Worm (Caenorhabditis elegans) whole organism, L1 larva: ENCODE measurements around the gene F35F10.5.

Experiments used
- C34B4.2 ChIP-seq: sonication (generic microtip); optimal IDR thresholded peaks from 2 replicates; lab custom pipeline; 2017; ENCODE audit warnings: mild to moderate bottlenecking, missing genetic modification characterization, missing compliant biosample characterization
- F16B12.6 ChIP-seq: fragments of 150-350 bp; optimal IDR thresholded peaks from 2 replicates; lab custom pipeline; 2014; ENCODE audit warnings: missing biosample characterization, missing genetic modification characterization
- Y116A8C.19 ChIP-seq: sonication (generic microtip); optimal IDR thresholded peaks from 2 replicates; lab custom pipeline; 2016; ENCODE audit warnings: missing compliant biosample characterization, missing genetic modification characterization, borderline replicate concordance
- aha-1 ChIP-seq: fragments of 150-350 bp; optimal IDR thresholded peaks from 2 replicates; lab custom pipeline; 2014; ENCODE audit warnings: missing biosample characterization, missing genetic modification characterization
- aly-2 ChIP-seq: fragments of 150-350 bp; optimal IDR thresholded peaks from 2 replicates; lab custom pipeline; 2014; ENCODE audit warnings: missing biosample characterization, missing genetic modification characterization
- ama-1 ChIP-seq: fragments of 150-350 bp; optimal IDR thresholded peaks from 2 replicates; lab custom pipeline; 2014
- blmp-1 ChIP-seq: fragments of 150-350 bp; optimal IDR thresholded peaks from 2 replicates; lab custom pipeline; 2014; ENCODE audit warnings: missing biosample characterization, missing genetic modification characterization
- ceh-8 ChIP-seq: fragments of 200-800 bp; sonication (Bioruptor generic); optimal IDR thresholded peaks from 2 replicates; lab custom pipeline; 2018; ENCODE audit warnings: mild to moderate bottlenecking, missing genetic modification characterization, moderate library complexity, missing compliant biosample characterization
- ceh-82 ChIP-seq, 3 experiments: fragments of 150-350 bp in 1 of 3; sonication (generic microtip) in 2 of 3; optimal IDR thresholded peaks; 2 replicates each; lab custom pipeline; 2014 to 2017; ENCODE audit warnings: missing biosample characterization in 3 of 3, missing genetic modification characterization in 3 of 3
- ceh-90 ChIP-seq: sonication (generic microtip); optimal IDR thresholded peaks from 2 replicates; lab custom pipeline; 2016; ENCODE audit warnings: missing genetic modification characterization, missing compliant biosample characterization
- dpl-1 ChIP-seq, 3 experiments: fragments of 150-350 bp in 2 of 3; sonication (generic microtip) in 1 of 3; optimal IDR thresholded peaks; 2 replicates each; lab custom pipeline; 2014 to 2017; ENCODE audit warnings: missing biosample characterization in 3 of 3, missing genetic modification characterization in 3 of 3, missing genetic modification reagents in 3 of 3
- efl-1 ChIP-seq, 4 experiments: fragments of 150-350 bp; optimal IDR thresholded peaks in 3 of 4; peaks in 1 of 4; 1 replicate in 1 of 4; 2 replicates in 3 of 4; lab custom pipeline; 2014; ENCODE audit warnings: missing biosample characterization in 2 of 4, missing genetic modification characterization in 2 of 4, missing genetic modification reagents in 2 of 4
- egl-13 ChIP-seq: sonication (generic microtip); optimal IDR thresholded peaks from 2 replicates; lab custom pipeline; 2016; ENCODE audit warnings: missing genotype, missing genetic modification reagents, missing genetic modification characterization, missing compliant biosample characterization
- elt-2 ChIP-seq: sonication (generic microtip); optimal IDR thresholded peaks from 2 replicates; lab custom pipeline; 2016; ENCODE audit warnings: missing genetic modification characterization, mild to moderate bottlenecking, inconsistent platforms, missing compliant biosample characterization, missing genetic modification reagents
- elt-3 ChIP-seq, 6 experiments: fragments of 150-350 bp in 1 of 6; sonication (generic microtip); optimal IDR thresholded peaks; 2 replicates each; lab custom pipeline; 2017 to 2018; ENCODE audit warnings: missing biosample characterization in 6 of 6, missing genetic modification characterization in 6 of 6, inconsistent platforms in 1 of 6
- ets-5 ChIP-seq: fragments of 200-800 bp; sonication (Bioruptor generic); IDR thresholded peaks from 2 replicates; pipeline ENCODE4 v1.3.6; 2022; ENCODE audit warnings: missing genetic modification characterization, missing compliant biosample characterization
- fkh-10 ChIP-seq: sonication (generic microtip); optimal IDR thresholded peaks from 2 replicates; lab custom pipeline; 2017; ENCODE audit warnings: missing biosample characterization, missing genetic modification reagents, missing genetic modification characterization
- fkh-4 ChIP-seq: sonication (generic microtip); optimal IDR thresholded peaks from 2 replicates; lab custom pipeline; 2016; ENCODE audit warnings: missing compliant biosample characterization, missing genetic modification characterization, borderline replicate concordance
- fos-1 ChIP-seq: fragments of 150-350 bp; optimal IDR thresholded peaks from 2 replicates; lab custom pipeline; 2014; ENCODE audit warnings: missing biosample characterization, missing genetic modification characterization
- grh-1 ChIP-seq: fragments of 200-800 bp; sonication (Bioruptor generic); IDR thresholded peaks from 2 replicates; pipeline ENCODE4 v1.3.6; 2022; ENCODE audit warnings: missing genetic modification reagents, missing genetic modification characterization, missing compliant biosample characterization
- hlh-4 ChIP-seq: sonication (generic microtip); optimal IDR thresholded peaks from 2 replicates; lab custom pipeline; 2016; ENCODE audit warnings: mild to moderate bottlenecking, missing genetic modification characterization, missing compliant biosample characterization
- lin-14 ChIP-seq: fragments of 200-800 bp; sonication (Bioruptor generic); optimal IDR thresholded peaks from 2 replicates; lab custom pipeline; 2018; ENCODE audit warnings: mild to moderate bottlenecking, missing genetic modification characterization, moderate library complexity, missing compliant biosample characterization
- lin-35 ChIP-seq, 2 experiments: fragments of 150-350 bp; optimal IDR thresholded peaks; 2 replicates each; lab custom pipeline; 2014; ENCODE audit warnings: missing biosample characterization in 2 of 2, missing genetic modification characterization in 2 of 2, missing genetic modification reagents in 2 of 2
- lir-3 ChIP-seq: sonication (generic microtip); optimal IDR thresholded peaks from 2 replicates; lab custom pipeline; 2016; ENCODE audit warnings: mild to moderate bottlenecking, missing genetic modification characterization, moderate library complexity, missing compliant biosample characterization; ENCODE audit not compliant: poor library complexity
- lsy-2 ChIP-seq, 2 experiments: fragments of 150-350 bp; optimal IDR thresholded peaks; 2 replicates each; lab custom pipeline; 2014; ENCODE audit warnings: missing biosample characterization in 2 of 2, missing genetic modification characterization in 2 of 2
- mab-9 ChIP-seq: fragments of 200-800 bp; sonication (Bioruptor generic); IDR thresholded peaks from 2 replicates; pipeline ENCODE4 v1.3.6; 2022; ENCODE audit warnings: missing genetic modification reagents, missing genetic modification characterization, missing compliant biosample characterization
- mef-2 ChIP-seq: fragments of 150-350 bp; optimal IDR thresholded peaks from 2 replicates; lab custom pipeline; 2014; ENCODE audit warnings: missing biosample characterization, missing genetic modification characterization
- mep-1 ChIP-seq: fragments of 150-350 bp; optimal IDR thresholded peaks from 2 replicates; lab custom pipeline; 2014; ENCODE audit warnings: missing biosample characterization, missing genetic modification characterization
- nhr-12 ChIP-seq: sonication (generic microtip); optimal IDR thresholded peaks from 2 replicates; lab custom pipeline; 2017; ENCODE audit warnings: missing biosample characterization, missing genetic modification characterization
- nhr-19 ChIP-seq: fragments of 200-800 bp; sonication (Bioruptor generic); conservative IDR thresholded peaks from 2 replicates; pipeline ENCODE4 v1.3.6; 2022; ENCODE audit warnings: missing genetic modification characterization, missing compliant biosample characterization
- nhr-28 ChIP-seq: fragments of 150-350 bp; optimal IDR thresholded peaks from 2 replicates; lab custom pipeline; 2014; ENCODE audit warnings: missing biosample characterization, missing genetic modification characterization
- nhr-71 ChIP-seq: sonication (generic microtip); optimal IDR thresholded peaks from 2 replicates; lab custom pipeline; 2016; ENCODE audit warnings: mild to moderate bottlenecking, missing genetic modification characterization, moderate library complexity, missing compliant biosample characterization
- nhr-84 ChIP-seq: sonication (generic microtip); optimal IDR thresholded peaks from 2 replicates; lab custom pipeline; 2017; ENCODE audit warnings: missing biosample characterization, missing genetic modification characterization
- nhr-85 ChIP-seq: sonication (generic microtip); peaks from one replicate; lab custom pipeline; 2016; ENCODE audit warnings: missing genetic modification characterization, inconsistent platforms, missing compliant biosample characterization
- pqm-1 ChIP-seq: sonication (generic microtip); optimal IDR thresholded peaks from 3 replicates; lab custom pipeline; 2017; ENCODE audit warnings: missing biosample characterization, missing genetic modification characterization
- rnt-1 ChIP-seq: sonication (generic microtip); optimal IDR thresholded peaks from 2 replicates; lab custom pipeline; 2016; ENCODE audit warnings: mild to moderate bottlenecking, missing genetic modification characterization, moderate library complexity, missing compliant biosample characterization
- snpc-4 ChIP-seq: fragments of 150-350 bp; optimal IDR thresholded peaks from 2 replicates; lab custom pipeline; 2014; ENCODE audit warnings: missing biosample characterization, missing genetic modification characterization
- snu-23 ChIP-seq: sonication (generic microtip); optimal IDR thresholded peaks from 2 replicates; lab custom pipeline; 2016; ENCODE audit warnings: missing genetic modification characterization, missing compliant biosample characterization
- sox-4 ChIP-seq: sonication (generic microtip); optimal IDR thresholded peaks from 2 replicates; lab custom pipeline; 2016; ENCODE audit warnings: missing genetic modification characterization, missing compliant biosample characterization
- sup-37 ChIP-seq: fragments of 200-800 bp; sonication (Bioruptor generic); optimal IDR thresholded peaks from 2 replicates; lab custom pipeline; 2018; ENCODE audit warnings: mild to moderate bottlenecking, missing genetic modification characterization, missing compliant biosample characterization
- swsn-7 ChIP-seq: sonication (generic microtip); optimal IDR thresholded peaks from 2 replicates; lab custom pipeline; 2016; ENCODE audit warnings: missing genetic modification characterization, missing compliant biosample characterization
- tbx-2 ChIP-seq: sonication (generic microtip); optimal IDR thresholded peaks from 2 replicates; lab custom pipeline; 2016; ENCODE audit warnings: missing genetic modification characterization, missing compliant biosample characterization
- unc-130 ChIP-seq: fragments of 150-350 bp; optimal IDR thresholded peaks from 2 replicates; lab custom pipeline; 2017; ENCODE audit warnings: missing biosample characterization, missing genetic modification characterization, inconsistent platforms
- unc-86 ChIP-seq: sonication (generic microtip); optimal IDR thresholded peaks from 2 replicates; lab custom pipeline; 2016; ENCODE audit warnings: missing genetic modification characterization, missing compliant biosample characterization
- vab-15 ChIP-seq: sonication (generic microtip); optimal IDR thresholded peaks from 2 replicates; lab custom pipeline; 2017; ENCODE audit warnings: missing genotype, mild to moderate bottlenecking, missing genetic modification characterization, missing compliant biosample characterization
- zag-1 ChIP-seq: fragments of 150-350 bp; optimal IDR thresholded peaks from 2 replicates; lab custom pipeline; 2014; ENCODE audit warnings: missing biosample characterization, missing genetic modification characterization
- ztf-11 ChIP-seq, 2 experiments: sonication (generic microtip); optimal IDR thresholded peaks; 2 replicates each; lab custom pipeline; 2016 to 2017; ENCODE audit warnings: missing genetic modification characterization in 2 of 2, missing biosample characterization in 1 of 2, missing compliant biosample characterization in 1 of 2

F35F10.5 gene

DNA sequence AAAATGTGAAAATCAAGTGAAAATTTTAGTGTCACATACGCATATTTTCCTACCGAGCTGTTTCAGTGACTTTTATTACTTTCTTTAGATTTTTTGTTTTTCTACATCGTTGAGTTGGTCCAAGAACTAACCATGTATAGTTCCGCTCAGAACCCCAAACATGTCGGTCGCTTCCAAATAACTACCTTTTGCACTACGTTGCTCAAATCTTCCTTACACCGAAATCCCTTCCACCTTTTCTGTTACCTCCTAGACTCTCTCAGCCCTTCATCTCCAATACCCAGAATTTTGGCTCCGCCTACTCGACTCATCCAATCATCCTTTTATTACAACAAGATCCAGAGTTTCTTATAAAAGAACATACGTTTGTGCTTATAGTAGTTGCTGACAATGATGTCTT lies at the start of gene F35F10.5:
Gene F35F10.5 (plus strand): TSS at position 301 of the 400 bp plus-strand sequence.
- TF ChIP-seq lir-3 (tag; lab: Kevin White, UChicago) (no peak), lin-35 (GFP tag; optimal IDR thresholded peaks at IDR 0.05; lab: Kevin White, UChicago) (no peak), grh-1 (GFP tag; lab: Robert Waterston, UW) (no peak), unc-130 (no peak), tbx-2 (tag; lab: Kevin White, UChicago) (no peak), hlh-4 (tag; lab: Kevin White, UChicago) (no peak), ceh-82 (tag; optimal IDR thresholded peaks at IDR 0.05; lab: Kevin White, UChicago) (no peak), fkh-10 (no peak)
- TF ChIP-seq, all 84 proteins: peak for 0

DNA sequence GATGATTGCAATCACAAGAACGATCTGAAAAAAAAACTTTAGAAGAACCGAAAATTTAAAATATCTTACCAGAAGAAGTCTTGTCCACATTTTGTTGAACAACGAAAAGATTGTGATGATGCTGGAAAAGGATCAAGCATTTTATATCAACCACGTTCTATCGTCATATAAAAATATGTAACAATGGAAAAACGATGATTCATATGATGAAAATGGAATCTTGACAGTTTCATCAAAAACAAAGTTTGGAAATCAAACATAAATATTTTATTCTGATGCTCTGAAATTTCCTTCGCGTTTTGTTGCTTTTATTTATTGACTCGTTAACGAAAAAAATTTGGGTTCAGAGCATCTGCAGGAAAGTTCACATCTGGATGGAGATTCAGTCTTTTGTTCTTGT lies 48.1 kb upstream of the F35F10.5 start, which contains the start of the genes K08D9.9 and str-16:
Gene K08D9.9 (minus strand): TSS at position 101 of the 400 bp plus-strand sequence.
Gene str-16 (plus strand): TSS at position 266 of the 400 bp plus-strand sequence.
- TF ChIP-seq fos-1 (tag; lab: Kevin White, UChicago): no peak
- TF ChIP-seq mef-2 (tag; lab: Kevin White, UChicago): no peak
- no peak for TF ChIP-seq tbx-2 (tag; lab: Kevin White, UChicago)
- TF ChIP-seq nhr-19 (GFP tag; lab: Robert Waterston, UW): no peak
- TF ChIP-seq fkh-4 (tag; lab: Kevin White, UChicago): no peak
- TF ChIP-seq nhr-85 (tag; lab: Kevin White, UChicago): no peak
- no peak for TF ChIP-seq sup-37
- TF ChIP-seq vab-15 (tag; lab: Kevin White, UChicago): no peak
- no peak for TF ChIP-seq snu-23 (GFP tag; lab: Kevin White, UChicago)
- TF ChIP-seq rnt-1 (tag; lab: Kevin White, UChicago): no peak
- no peak for TF ChIP-seq pqm-1 (tag; lab: Kevin White, UChicago)

DNA sequence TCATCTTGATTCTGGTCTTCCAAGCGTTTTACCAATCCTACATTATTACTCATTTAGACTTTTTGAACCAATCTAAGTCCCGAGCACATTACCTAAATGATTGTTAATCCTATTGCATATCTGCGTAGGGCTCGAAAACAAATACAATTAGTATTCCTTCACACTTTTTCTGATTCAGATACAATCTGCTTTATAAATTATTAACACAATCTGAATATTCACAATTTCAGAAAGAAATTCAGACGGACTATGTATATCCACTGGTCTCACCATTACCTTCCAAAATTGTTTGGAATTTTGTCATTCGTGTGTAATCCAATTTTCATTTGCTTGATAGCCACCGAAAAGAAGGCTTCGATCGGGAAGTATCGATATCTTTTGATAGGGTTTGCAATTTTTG lies 43.6 kb upstream of the F35F10.5 start, which contains the start of gene srj-11:
Gene srj-11 (plus strand): TSS at position 250 of the 400 bp plus-strand sequence.
- TF ChIP-seq mep-1 (tag; lab: Kevin White, UChicago) (no peak), lin-35 (GFP tag; optimal IDR thresholded peaks at IDR 0.05; lab: Kevin White, UChicago) (no peak), nhr-28 (tag; lab: Kevin White, UChicago) (no peak), ceh-90 (tag; lab: Kevin White, UChicago) (no peak), elt-2 (no peak), ztf-11 (tag; optimal IDR thresholded peaks at IDR 0.05; lab: Kevin White, UChicago) (no peak), rnt-1 (tag; lab: Kevin White, UChicago) (no peak), C34B4.2 (tag; lab: Kevin White, UChicago) (no peak), efl-1 (optimal IDR thresholded peaks at IDR 0.05; lab: Kevin White, UChicago) (no peak), efl-1 (GFP tag; optimal IDR thresholded peaks at IDR 0.05 in 1 of 2; lab: Kevin White, UChicago) (no peak), aha-1 (tag; lab: Kevin White, UChicago) (no peak), lsy-2 (tag; optimal IDR thresholded peaks at IDR 0.05; lab: Kevin White, UChicago) (no peak), nhr-19 (GFP tag; lab: Robert Waterston, UW) (no peak), swsn-7 (tag; lab: Kevin White, UChicago) (no peak), ets-5 (no peak), sox-4 (tag; lab: Kevin White, UChicago) (no peak), snu-23 (GFP tag; lab: Kevin White, UChicago) (no peak), unc-86 (tag; lab: Kevin White, UChicago) (no peak), nhr-12 (tag; lab: Kevin White, UChicago) (no peak), zag-1 (tag; lab: Kevin White, UChicago) (no peak), snpc-4 (no peak)

DNA sequence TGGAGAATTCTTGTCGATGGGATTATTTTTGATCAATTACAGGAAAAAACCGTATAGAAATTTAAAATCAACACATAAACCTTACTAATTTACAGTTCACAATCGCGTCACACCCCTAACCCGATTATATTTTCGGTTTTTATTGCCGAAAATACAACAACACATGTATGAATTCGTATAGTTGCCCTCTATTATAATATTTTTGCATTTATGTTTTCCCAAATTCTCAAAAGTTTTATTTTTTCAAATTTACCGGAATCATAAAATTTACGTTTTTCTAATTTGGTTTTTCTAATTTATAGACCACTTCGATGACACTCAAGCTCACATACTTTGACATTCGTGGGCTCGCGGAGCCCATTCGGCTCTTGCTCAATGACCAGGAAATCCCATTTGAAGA lies 41.7 kb upstream of the F35F10.5 start, which contains the start of gene gst-23:
Gene gst-23 (plus strand): TSS at position 301 of the 400 bp plus-strand sequence.
- no peak for TF ChIP-seq lin-14 (GFP tag; lab: Kevin White, UChicago)
- TF ChIP-seq nhr-84 (tag; lab: Kevin White, UChicago): no peak
- TF ChIP-seq nhr-19 (GFP tag; lab: Robert Waterston, UW): no peak
- no peak for TF ChIP-seq Y116A8C.19 (tag; lab: Kevin White, UChicago)
- no peak for TF ChIP-seq elt-3 (tag; optimal IDR thresholded peaks at IDR 0.05; lab: Kevin White, UChicago)
- no peak for TF ChIP-seq aly-2
- no peak for TF ChIP-seq F16B12.6 (tag; lab: Kevin White, UChicago)
- TF ChIP-seq mab-9 (GFP tag; lab: Robert Waterston, UW): no peak
- no peak for TF ChIP-seq ets-5
- TF ChIP-seq ceh-82 (tag; optimal IDR thresholded peaks at IDR 0.05; lab: Kevin White, UChicago): no peak
- TF ChIP-seq nhr-71 (tag; lab: Kevin White, UChicago): no peak
- TF ChIP-seq fkh-10: no peak
- no peak for TF ChIP-seq ama-1 (lab: Kevin White, UChicago)
- TF ChIP-seq blmp-1 (tag; lab: Kevin White, UChicago): no peak
- TF ChIP-seq ceh-8 (GFP tag; lab: Kevin White, UChicago): no peak
- TF ChIP-seq dpl-1 (GFP tag; optimal IDR thresholded peaks at IDR 0.05; lab: Kevin White, UChicago): no peak
- no peak for TF ChIP-seq egl-13 (tag; lab: Kevin White, UChicago)
- TF ChIP-seq fos-1 (tag; lab: Kevin White, UChicago): no peak
